Worm (Caenorhabditis elegans): ENCODE data around the gene epic-3.

epic-3 gene

DNA sequence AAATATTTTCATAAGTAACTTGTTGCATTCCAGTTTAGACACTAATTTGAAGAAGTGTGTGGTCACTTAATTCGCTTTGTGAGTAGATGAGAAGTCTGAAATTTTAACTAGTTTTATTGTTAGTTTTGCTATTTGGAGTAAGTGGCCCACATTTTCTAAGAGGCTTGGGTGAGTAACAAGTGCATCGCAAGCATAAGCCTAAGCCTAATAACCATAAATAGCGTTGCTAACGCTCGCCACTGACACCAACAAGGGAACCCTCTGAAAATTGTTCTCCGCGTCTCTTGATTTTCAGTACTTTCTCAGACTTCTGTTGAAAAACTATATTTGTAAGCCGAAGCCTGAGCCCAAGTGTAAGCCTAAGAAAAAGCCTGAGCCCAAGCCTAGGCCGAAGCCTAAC lies at the start of gene epic-3:
Gene epic-3 (minus strand): TSS at position 101 of the 400 bp plus-strand sequence.
- TF ChIP-seq pag-3 (tag; optimal IDR thresholded peaks at IDR 0.05; ENCODE audit: borderline replicate concordance) (no peak), elt-4 (tag; optimal IDR thresholded peaks at IDR 0.05) (no peak), fkh-6 (tag; optimal IDR thresholded peaks at IDR 0.05) (no peak), nhr-232 (tag; optimal IDR thresholded peaks at IDR 0.05) (no peak), sox-2 (GFP tag; IDR thresholded peaks at IDR 0.05) (no peak), tbx-2 (tag; optimal IDR thresholded peaks at IDR 0.05) (no peak), ceh-9 (tag; optimal IDR thresholded peaks at IDR 0.05) (no peak), ceh-45 (GFP tag; IDR thresholded peaks at IDR 0.05) (no peak), ztf-16 (tag; optimal IDR thresholded peaks at IDR 0.05) (no peak), elt-2 (tag; optimal IDR thresholded peaks at IDR 0.05) (no peak)

ce11 chrIV:1771843-1772242 lies 47.7 kb upstream of the epic-3 start, which contains the start of gene Y41D4A.1:
TSS of gene Y41D4A.1 (plus strand) at chrIV:1772143.
- no peak for TF ChIP-seq K02D7.2 (tag; optimal IDR thresholded peaks at IDR 0.05)
- TF ChIP-seq ceh-9 (tag; optimal IDR thresholded peaks at IDR 0.05) = no peak
- TF ChIP-seq sox-4 (tag; optimal IDR thresholded peaks at IDR 0.05) = no peak
- no peak for TF ChIP-seq ceh-30 (tag; optimal IDR thresholded peaks at IDR 0.05)
- no peak for TF ChIP-seq odd-2 (tag; optimal IDR thresholded peaks at IDR 0.05)
- TF ChIP-seq elt-4 (tag; optimal IDR thresholded peaks at IDR 0.05) = no peak
- TF ChIP-seq madf-2 (tag; optimal IDR thresholded peaks at IDR 0.05) = no peak
- no peak for TF ChIP-seq T23F11.4 (GFP tag; optimal IDR thresholded peaks at IDR 0.05)
- no peak for TF ChIP-seq ceh-24 (tag; optimal IDR thresholded peaks at IDR 0.05)
- TF ChIP-seq fax-1 (tag; optimal IDR thresholded peaks at IDR 0.05) = no peak

DNA sequence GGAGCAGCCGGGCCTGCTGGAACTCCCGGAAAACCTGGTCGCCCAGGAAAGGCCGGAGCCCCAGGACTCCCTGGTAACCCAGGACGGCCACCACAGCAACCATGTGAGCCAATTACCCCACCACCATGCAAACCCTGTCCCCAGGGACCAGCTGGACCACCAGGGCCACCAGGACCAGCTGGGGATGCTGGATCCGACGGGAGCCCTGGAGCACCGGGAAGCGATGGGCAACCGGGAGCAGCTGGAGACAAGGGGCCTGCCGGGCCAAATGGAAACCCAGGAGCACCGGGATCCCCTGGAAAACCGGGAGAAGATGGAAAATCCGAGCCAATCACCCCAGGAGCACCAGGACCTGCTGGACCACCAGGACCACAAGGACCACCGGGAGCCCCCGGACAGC lies 44.9 kb upstream of the epic-3 start:
- no peak for TF ChIP-seq ztf-16 (tag; optimal IDR thresholded peaks at IDR 0.05)
- no peak for TF ChIP-seq hlh-15 (tag; optimal IDR thresholded peaks at IDR 0.05)
- no peak for TF ChIP-seq dve-1 (tag; optimal IDR thresholded peaks at IDR 0.05)
- no peak for TF ChIP-seq madf-2 (tag; optimal IDR thresholded peaks at IDR 0.05)
- no peak for TF ChIP-seq gmeb-2 (tag; optimal IDR thresholded peaks at IDR 0.05)
- no peak for TF ChIP-seq eyg-1 (tag; optimal IDR thresholded peaks at IDR 0.05)
- TF ChIP-seq ceh-18 (tag; optimal IDR thresholded peaks at IDR 0.05) = no peak
- TF ChIP-seq ceh-6 (GFP tag; optimal IDR thresholded peaks at IDR 0.05) = no peak
- no peak for TF ChIP-seq ceh-45 (GFP tag; IDR thresholded peaks at IDR 0.05)
- TF ChIP-seq unc-55 (GFP tag; optimal IDR thresholded peaks at IDR 0.05) = no peak
- no peak for TF ChIP-seq T23F11.4 (GFP tag; optimal IDR thresholded peaks at IDR 0.05)
- TF ChIP-seq ceh-31 (tag; optimal IDR thresholded peaks at IDR 0.05) = peak; percentile 22
- TF ChIP-seq K09A11.1 (tag; optimal IDR thresholded peaks at IDR 0.05; ENCODE audit: insufficient read depth) = no peak
- TF ChIP-seq nfya-1 (tag; optimal IDR thresholded peaks at IDR 0.05) = no peak
- TF ChIP-seq tbx-2 (tag; optimal IDR thresholded peaks at IDR 0.05) = no peak
- TF ChIP-seq C38D4.7 (GFP tag; optimal IDR thresholded peaks at IDR 0.05) = no peak
- TF ChIP-seq ceh-24 (tag; optimal IDR thresholded peaks at IDR 0.05) = no peak
- TF ChIP-seq Y22D7AL.16 (tag; optimal IDR thresholded peaks at IDR 0.05) = no peak
- TF ChIP-seq pax-1 (tag; optimal IDR thresholded peaks at IDR 0.05) = no peak
- no peak for TF ChIP-seq nhr-232 (tag; optimal IDR thresholded peaks at IDR 0.05)
- no peak for TF ChIP-seq fkh-10 (GFP tag; optimal IDR thresholded peaks at IDR 0.05)
- TF ChIP-seq hlh-6 (tag; optimal IDR thresholded peaks at IDR 0.05) = peak; percentile 60
- no peak for TF ChIP-seq ceh-22 (tag; optimal IDR thresholded peaks at IDR 0.05)
- TF ChIP-seq ceh-34 (tag; optimal IDR thresholded peaks at IDR 0.05) = peak; percentile 21
- no peak for TF ChIP-seq odd-2 (tag; optimal IDR thresholded peaks at IDR 0.05)
- TF ChIP-seq zip-5 (tag; optimal IDR thresholded peaks at IDR 0.05) = no peak
- no peak for TF ChIP-seq ama-1 (optimal IDR thresholded peaks at IDR 0.05)
- TF ChIP-seq npax-4 (tag; optimal IDR thresholded peaks at IDR 0.05) = no peak
- TF ChIP-seq hlh-8 (tag; optimal IDR thresholded peaks at IDR 0.05) = no peak
- TF ChIP-seq pha-4 (tag; optimal IDR thresholded peaks at IDR 0.05) = no peak
- no peak for TF ChIP-seq ttx-3 (tag; optimal IDR thresholded peaks at IDR 0.05)
- TF ChIP-seq elt-4 (tag; optimal IDR thresholded peaks at IDR 0.05) = peak; percentile 91
- TF ChIP-seq C08G9.2 (tag; optimal IDR thresholded peaks at IDR 0.05) = peak; percentile 18
- peak; percentile 81 for TF ChIP-seq mec-3 (tag; optimal IDR thresholded peaks at IDR 0.05; ENCODE audit: borderline replicate concordance)
- TF ChIP-seq ceh-14 (tag; optimal IDR thresholded peaks at IDR 0.05) = no peak
- no peak for TF ChIP-seq hlh-30 (tag; optimal IDR thresholded peaks at IDR 0.05; ENCODE audit: insufficient read depth)
- TF ChIP-seq fax-1 (tag; optimal IDR thresholded peaks at IDR 0.05) = no peak
- no peak for TF ChIP-seq ceh-30 (tag; optimal IDR thresholded peaks at IDR 0.05)
- TF ChIP-seq pat-9 (tag; optimal IDR thresholded peaks at IDR 0.05) = no peak
- peak; percentile 25 for TF ChIP-seq sdc-2 (tag; optimal IDR thresholded peaks at IDR 0.05)
- TF ChIP-seq nhr-11 (tag; optimal IDR thresholded peaks at IDR 0.05) = no peak
